Worm (Caenorhabditis elegans) whole organism, late embryonic: Measurements from ENCODE around the gene cblc-1.

Source experiments
- K02D7.2 ChIP-seq: sonication (generic microtip); optimal IDR thresholded peaks from 2 replicates; lab custom pipeline; 2017; ENCODE audit warnings: mild to moderate bottlenecking, missing genetic modification characterization, missing compliant biosample characterization
- ama-1 ChIP-seq: fragments of 150-350 bp; optimal IDR thresholded peaks from 2 replicates; lab custom pipeline; 2014
- ceh-2 ChIP-seq: sonication (generic microtip); optimal IDR thresholded peaks from 2 replicates; lab custom pipeline; 2016; ENCODE audit warnings: missing genotype, missing genetic modification characterization, missing compliant biosample characterization
- ceh-24 ChIP-seq: sonication (generic microtip); optimal IDR thresholded peaks from 2 replicates; lab custom pipeline; 2016; ENCODE audit warnings: mild to moderate bottlenecking, missing genetic modification characterization, missing compliant biosample characterization
- ceh-9 ChIP-seq: sonication (generic microtip); optimal IDR thresholded peaks from 2 replicates; lab custom pipeline; 2016; ENCODE audit warnings: mild to moderate bottlenecking, missing genetic modification characterization, inconsistent platforms, missing compliant biosample characterization
- dve-1 ChIP-seq: sonication (generic microtip); optimal IDR thresholded peaks from 2 replicates; lab custom pipeline; 2017; ENCODE audit warnings: antibody characterized with exemption, mild to moderate bottlenecking, missing genetic modification characterization, missing compliant biosample characterization
- fax-1 ChIP-seq: sonication (generic microtip); optimal IDR thresholded peaks from 2 replicates; lab custom pipeline; 2016; ENCODE audit warnings: missing genotype, missing genetic modification characterization, missing compliant biosample characterization
- nhr-232 ChIP-seq: sonication (generic microtip); optimal IDR thresholded peaks from 2 replicates; lab custom pipeline; 2016; ENCODE audit warnings: missing genetic modification characterization, missing compliant biosample characterization
- pha-4 ChIP-seq: fragments of 150-350 bp; optimal IDR thresholded peaks from 2 replicates; lab custom pipeline; 2018; ENCODE audit warnings: missing biosample characterization, missing genetic modification reagents, missing genetic modification characterization
- pqm-1 ChIP-seq: sonication (generic microtip); optimal IDR thresholded peaks from 2 replicates; lab custom pipeline; 2016; ENCODE audit warnings: missing genetic modification characterization, missing compliant biosample characterization
- unc-3 ChIP-seq, 2 experiments: fragments of 200-800 bp in 1 of 2; sonication (Bioruptor generic) in 1 of 2; sonication (generic microtip) in 1 of 2; conservative IDR thresholded peaks in 1 of 2; optimal IDR thresholded peaks in 1 of 2; 2 replicates each; pipeline versions ENCODE4 v1.3.6 to Lab custom; 2016 to 2022; ENCODE audit warnings: missing compliant biosample characterization in 2 of 2, missing genetic modification characterization in 2 of 2, missing genetic modification reagents in 1 of 2
- unc-86 ChIP-seq: sonication (generic microtip); optimal IDR thresholded peaks from 2 replicates; lab custom pipeline; 2016; ENCODE audit warnings: missing genetic modification characterization, missing compliant biosample characterization
- zip-5 ChIP-seq: sonication (generic microtip); optimal IDR thresholded peaks from 2 replicates; lab custom pipeline; 2016; ENCODE audit warnings: missing genetic modification characterization, missing compliant biosample characterization

DNA sequence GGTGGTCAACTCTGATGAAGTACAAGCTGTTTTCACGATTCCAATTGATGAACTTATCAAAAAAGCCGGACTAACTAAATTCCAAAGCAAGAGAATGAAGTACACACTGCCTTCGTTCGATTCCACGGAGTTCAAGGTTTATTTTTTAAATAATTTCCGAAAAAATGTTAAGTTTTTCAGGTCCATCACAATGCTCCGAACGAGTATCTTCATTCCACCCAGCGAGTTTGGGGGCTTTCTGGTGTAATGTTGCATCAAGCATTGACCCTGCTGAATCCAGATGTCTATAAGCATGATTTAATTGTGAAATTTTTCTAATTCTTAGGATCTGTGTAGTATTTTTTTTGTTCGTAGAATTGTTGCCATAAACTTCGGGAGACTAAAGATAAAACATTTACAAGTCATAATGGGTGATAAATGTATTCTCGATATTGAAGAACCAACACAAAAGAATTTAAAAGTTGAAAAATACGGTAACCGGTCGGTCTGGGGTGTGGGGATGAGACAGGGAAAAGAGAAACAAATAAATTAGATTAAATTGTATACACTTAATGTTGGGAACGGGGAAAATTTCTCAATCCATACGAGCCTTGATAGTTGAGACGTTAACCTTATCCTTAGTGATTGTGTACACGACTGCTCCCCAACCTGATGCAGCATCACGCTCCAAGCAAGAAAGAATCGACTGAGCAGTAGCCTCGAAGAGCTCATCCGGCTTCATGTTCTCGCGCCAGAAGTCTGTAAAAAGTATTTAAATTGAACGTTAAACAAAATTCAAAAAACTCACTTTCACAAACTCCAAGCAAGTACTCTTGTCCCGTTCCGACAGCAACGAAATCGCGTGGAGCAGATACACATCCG is 13.4 kb upstream of the cblc-1 start:
- TF ChIP-seq zip-5 (tag; lab: Kevin White, UChicago) = no peak
- TF ChIP-seq fax-1 (tag; lab: Kevin White, UChicago) = no peak
- no peak for TF ChIP-seq ceh-24 (tag; lab: Kevin White, UChicago)
- TF ChIP-seq ceh-2 = no peak
- no peak for TF ChIP-seq pqm-1
- TF ChIP-seq dve-1 (tag; lab: Kevin White, UChicago) = no peak
- TF ChIP-seq nhr-232 (tag; lab: Kevin White, UChicago) = no peak
- no peak for TF ChIP-seq ceh-9 (tag; lab: Kevin White, UChicago)
- no peak for TF ChIP-seq ama-1 (lab: Kevin White, UChicago)
- TF ChIP-seq pha-4 (tag; lab: Kevin White, UChicago) = no peak
- no peak for TF ChIP-seq unc-86 (tag; lab: Kevin White, UChicago)
- TF ChIP-seq unc-3 (GFP tag; conservative IDR thresholded peaks at IDR 0.05; lab: Robert Waterston, UW) = no peak
- TF ChIP-seq unc-3 (tag; optimal IDR thresholded peaks at IDR 0.05; lab: Kevin White, UChicago) = no peak
- no peak for TF ChIP-seq K02D7.2 (tag; lab: Kevin White, UChicago)
